Worm (Caenorhabditis elegans) whole organism, L4 larva: ENCODE data around the gene R09E12.9.
A peak's percentile ranks its signal among the peaks of the same experiment; 100 is the strongest.

ENCODE experiments used
- R02D3.7 ChIP-seq: fragments of 150-350 bp; sonication (generic microtip); optimal IDR thresholded peaks from 3 replicates; lab custom pipeline; 2014; ENCODE audit warnings: missing biosample characterization, missing genetic modification characterization
- Y48G9A.11 ChIP-seq: fragments of 200-800 bp; sonication (Bioruptor generic); IDR thresholded peaks from 2 replicates; pipeline ENCODE4 v1.3.6; 2022; ENCODE audit warnings: missing genetic modification reagents, missing genetic modification characterization, missing compliant biosample characterization
- aha-1 ChIP-seq: fragments of 150-350 bp; peaks from one replicate; lab custom pipeline; 2014; ENCODE audit warnings: missing biosample characterization, missing genetic modification characterization
- attf-4 ChIP-seq: sonication (generic microtip); optimal IDR thresholded peaks from 3 replicates; lab custom pipeline; 2017; ENCODE audit warnings: missing biosample characterization, missing genetic modification characterization
- ces-1 ChIP-seq: fragments of 150-350 bp; sonication (generic microtip); optimal IDR thresholded peaks from 4 replicates; lab custom pipeline; 2014; ENCODE audit warnings: missing biosample characterization, missing genetic modification reagents, missing genetic modification characterization
- ctbp-1 ChIP-seq: fragments of 200-800 bp; sonication (Bioruptor generic); IDR thresholded peaks from 2 replicates; pipeline ENCODE4 v1.3.6; 2022; ENCODE audit warnings: missing genetic modification reagents, missing genetic modification characterization, missing compliant biosample characterization
- daf-16 ChIP-seq, 3 experiments: sonication (generic microtip); optimal IDR thresholded peaks; 2 replicates each; lab custom pipeline; 2016 to 2017; ENCODE audit warnings: missing genetic modification characterization in 3 of 3, missing genetic modification reagents in 3 of 3, mild to moderate bottlenecking in 2 of 3, missing compliant biosample characterization in 2 of 3, missing biosample characterization in 1 of 3, moderate library complexity in 1 of 3
- daf-8 ChIP-seq: fragments of 200-800 bp; sonication (Bioruptor generic); IDR thresholded peaks from 2 replicates; pipeline ENCODE4 v1.3.6; 2022; ENCODE audit warnings: missing genetic modification characterization, missing compliant biosample characterization
- dmd-6 ChIP-seq: fragments of 200-800 bp; sonication (Bioruptor generic); IDR thresholded peaks from 2 replicates; pipeline ENCODE4 v1.3.6; 2022; ENCODE audit warnings: missing genetic modification reagents, missing genetic modification characterization, missing compliant biosample characterization
- dmd-8 ChIP-seq: fragments of 200-800 bp; sonication (Bioruptor generic); IDR thresholded peaks from 2 replicates; pipeline ENCODE4 v1.3.6; 2022; ENCODE audit warnings: missing genetic modification characterization, missing compliant biosample characterization
- dmd-9 ChIP-seq: fragments of 200-800 bp; sonication (Bioruptor generic); IDR thresholded peaks from 2 replicates; pipeline ENCODE4 v1.3.6; 2022; ENCODE audit warnings: missing genetic modification reagents, missing genetic modification characterization, missing compliant biosample characterization
- fkh-10 ChIP-seq: fragments of 150-350 bp; optimal IDR thresholded peaks from 2 replicates; lab custom pipeline; 2014; ENCODE audit warnings: missing biosample characterization, missing genetic modification reagents, missing genetic modification characterization
- hlh-11 ChIP-seq: fragments of 200-800 bp; sonication (Bioruptor generic); optimal IDR thresholded peaks from 2 replicates; lab custom pipeline; 2018; ENCODE audit warnings: mild to moderate bottlenecking, missing genetic modification characterization, missing compliant biosample characterization
- hmg-1.1 ChIP-seq: fragments of 200-800 bp; sonication (Bioruptor generic); IDR thresholded peaks from 2 replicates; pipeline ENCODE4 v1.3.6; 2022; ENCODE audit warnings: missing genetic modification reagents, missing genetic modification characterization, missing compliant biosample characterization
- lim-7 ChIP-seq: fragments of 200-800 bp; sonication (Bioruptor generic); IDR thresholded peaks from 2 replicates; pipeline ENCODE4 v1.3.6; 2022; ENCODE audit warnings: missing genetic modification characterization, missing compliant biosample characterization
- lin-15B ChIP-seq: fragments of 150-350 bp; sonication (generic microtip); optimal IDR thresholded peaks from 3 replicates; lab custom pipeline; 2014; ENCODE audit warnings: missing biosample characterization, missing genetic modification characterization
- lir-3 ChIP-seq: sonication (generic microtip); optimal IDR thresholded peaks from 2 replicates; lab custom pipeline; 2016; ENCODE audit warnings: mild to moderate bottlenecking, missing genetic modification characterization, missing compliant biosample characterization
- lsy-2 ChIP-seq, 2 experiments: fragments of 150-350 bp in 1 of 2; sonication (generic microtip) in 1 of 2; optimal IDR thresholded peaks; 2 replicates each; lab custom pipeline; 2014 to 2017; ENCODE audit warnings: missing biosample characterization in 2 of 2, missing genetic modification characterization in 2 of 2
- mep-1 ChIP-seq: fragments of 150-350 bp; sonication (generic microtip); optimal IDR thresholded peaks from 3 replicates; lab custom pipeline; 2014; ENCODE audit warnings: missing biosample characterization, missing genetic modification characterization
- mes-2 ChIP-seq: sonication (generic microtip); optimal IDR thresholded peaks from 2 replicates; lab custom pipeline; 2016; ENCODE audit warnings: missing genotype, mild to moderate bottlenecking, missing genetic modification characterization, missing compliant biosample characterization; ENCODE audit not compliant: poor library complexity, severe bottlenecking
- nhr-237 ChIP-seq: sonication (generic microtip); optimal IDR thresholded peaks from 2 replicates; lab custom pipeline; 2017; ENCODE audit warnings: missing biosample characterization, missing genetic modification characterization
- nhr-25 ChIP-seq: sonication (generic microtip); optimal IDR thresholded peaks from 2 replicates; lab custom pipeline; 2017; ENCODE audit warnings: missing genetic modification characterization, mild to moderate bottlenecking, missing compliant biosample characterization, antibody characterized with exemption, moderate library complexity, borderline replicate concordance; ENCODE audit not compliant: insufficient read depth
- nhr-76 ChIP-seq: fragments of 150-350 bp; optimal IDR thresholded peaks from 2 replicates; lab custom pipeline; 2014; ENCODE audit warnings: missing biosample characterization, missing genetic modification characterization
- nhr-77 ChIP-seq: fragments of 150-350 bp; optimal IDR thresholded peaks from 2 replicates; lab custom pipeline; 2014; ENCODE audit warnings: missing biosample characterization, missing genetic modification characterization
- rbr-2 ChIP-seq: sonication (generic microtip); optimal IDR thresholded peaks from 2 replicates; lab custom pipeline; 2016; ENCODE audit warnings: missing genotype, missing genetic modification characterization, missing compliant biosample characterization
- sdz-12 ChIP-seq: fragments of 200-800 bp; sonication (Bioruptor generic); optimal IDR thresholded peaks from 2 replicates; lab custom pipeline; 2018; ENCODE audit warnings: mild to moderate bottlenecking, missing genetic modification characterization, missing compliant biosample characterization
- set-16 ChIP-seq: fragments of 200-800 bp; sonication (Bioruptor generic); IDR thresholded peaks from 2 replicates; pipeline ENCODE4 v1.3.6; 2022; ENCODE audit warnings: missing genetic modification reagents, missing genetic modification characterization, missing compliant biosample characterization
- tra-1 ChIP-seq: fragments of 200-800 bp; sonication (Bioruptor generic); IDR thresholded peaks from 2 replicates; pipeline ENCODE4 v1.3.6; 2022; ENCODE audit warnings: missing genetic modification reagents, missing genetic modification characterization, missing compliant biosample characterization
- unc-62 ChIP-seq, 3 experiments: fragments of 150-350 bp in 1 of 3; sonication (generic microtip); optimal IDR thresholded peaks in 2 of 3; peaks in 1 of 3; 1 replicate in 1 of 3; 2 replicates in 2 of 3; lab custom pipeline; 2014 to 2017; ENCODE audit warnings: missing biosample characterization in 3 of 3, missing genetic modification characterization in 3 of 3, missing genetic modification reagents in 3 of 3, missing genotype in 1 of 3
- zfp-2 ChIP-seq: sonication (generic microtip); optimal IDR thresholded peaks from 2 replicates; lab custom pipeline; 2016; ENCODE audit warnings: mild to moderate bottlenecking, missing genetic modification characterization, missing compliant biosample characterization
- zip-11 ChIP-seq: fragments of 200-800 bp; sonication (Bioruptor generic); IDR thresholded peaks from 2 replicates; pipeline ENCODE4 v1.3.6; 2022; ENCODE audit warnings: missing genetic modification characterization, missing compliant biosample characterization
- zip-2 ChIP-seq: fragments of 150-350 bp; optimal IDR thresholded peaks from 2 replicates; lab custom pipeline; 2014; ENCODE audit warnings: missing biosample characterization, missing genetic modification characterization

The R09E12.9 gene

ce11 chrV:802726-803125 lies 25.3 kb downstream of the R09E12.9 start:
- peak; percentile 96 for TF ChIP-seq aha-1 (tag; lab: Kevin White, UChicago)
- TF ChIP-seq daf-16 (GFP tag; optimal IDR thresholded peaks at IDR 0.05; lab: Kevin White, UChicago), result no peak
- TF ChIP-seq daf-16 (tag; optimal IDR thresholded peaks at IDR 0.05; lab: Kevin White, UChicago), result no peak
- TF ChIP-seq, all 104 proteins: peak for 1

DNA sequence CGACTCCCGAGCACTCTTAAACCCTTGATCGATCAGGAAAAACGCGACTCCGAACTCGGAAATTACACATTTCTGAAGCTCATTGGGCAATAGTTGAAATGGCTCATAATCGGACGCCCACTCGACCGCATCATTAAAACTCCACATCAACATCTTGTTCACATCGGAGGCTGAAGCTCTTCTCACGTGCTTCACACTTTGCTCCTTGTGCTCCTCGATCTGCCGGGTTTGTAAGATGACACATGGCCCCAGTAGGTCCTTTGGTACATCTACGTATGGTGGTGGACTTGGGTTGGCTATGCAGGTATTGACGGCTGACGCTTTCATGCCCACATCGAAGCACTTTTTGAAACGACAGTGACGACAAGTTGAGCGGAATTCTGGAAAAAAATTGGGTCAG lies 26.1 kb downstream of the R09E12.9 start:
- TF ChIP-seq hmg-1.1 (GFP tag; lab: Robert Waterston, UW), result no peak
- no peak for TF ChIP-seq zip-2 (tag; lab: Kevin White, UChicago)
- no peak for TF ChIP-seq dmd-6 (GFP tag; lab: Robert Waterston, UW)
- TF ChIP-seq nhr-77, result no peak
- TF ChIP-seq aha-1 (tag; lab: Kevin White, UChicago), result peak; percentile 92
- no peak for TF ChIP-seq attf-4 (tag; lab: Kevin White, UChicago)
- TF ChIP-seq set-16, result no peak
- TF ChIP-seq sdz-12 (GFP tag; lab: Kevin White, UChicago), result no peak
- TF ChIP-seq, all 104 proteins: peak for 1

- peak in 1 of 2 experiments; percentile 91 for TF ChIP-seq unc-62 (GFP tag; optimal IDR thresholded peaks at IDR 0.05 in 1 of 2; lab: Kevin White, UChicago)
- TF ChIP-seq unc-62 (tag; optimal IDR thresholded peaks at IDR 0.05; lab: Kevin White, UChicago), result no peak
- TF ChIP-seq lsy-2 (tag; optimal IDR thresholded peaks at IDR 0.05; lab: Kevin White, UChicago), result no peak
- no peak for TF ChIP-seq hlh-11 (tag; lab: Kevin White, UChicago)
- TF ChIP-seq aha-1 (tag; lab: Kevin White, UChicago), result peak; percentile 66
- TF ChIP-seq, all 104 proteins: peak for 2
Measured at ce11 chrV:804485-804884, 27.1 kb downstream of the R09E12.9 start, which contains the start of gene nhr-270. Gene nhr-270, minus strand, starts transcription at chrV:804741.

DNA sequence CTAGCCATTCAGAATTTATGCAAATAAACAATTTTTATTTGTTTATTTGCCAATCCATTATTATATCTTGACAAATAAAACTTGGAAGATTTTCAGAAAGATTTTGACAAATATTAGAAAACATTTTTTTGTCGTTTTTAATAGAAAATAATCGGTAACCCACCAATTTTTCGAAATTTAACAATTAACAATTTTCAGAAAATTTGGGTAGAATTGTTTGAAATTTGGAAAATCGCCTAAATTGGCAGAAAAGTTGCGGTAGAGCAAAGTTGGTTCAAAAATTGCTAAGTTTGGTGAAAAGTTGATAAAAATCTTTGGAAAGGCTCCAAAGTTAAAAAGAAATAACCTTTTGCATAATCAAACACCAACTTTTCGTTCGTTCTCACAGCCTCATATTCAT lies 30.9 kb downstream of the R09E12.9 start:
- TF ChIP-seq unc-62 (GFP tag; optimal IDR thresholded peaks at IDR 0.05 in 1 of 2; lab: Kevin White, UChicago) (peak in 1 of 2 experiments; percentile 90), unc-62 (tag; optimal IDR thresholded peaks at IDR 0.05; lab: Kevin White, UChicago) (no peak), dmd-8 (GFP tag; lab: Robert Waterston, UW) (no peak)

ce11 chrV:810281-810862 lies 33.0 kb downstream of the R09E12.9 start, which contains the start of gene R13D11.4:
Gene R13D11.4, plus strand, starts transcription at chrV:810812.
- TF ChIP-seq lim-7 (no peak), nhr-237 (tag; lab: Kevin White, UChicago) (no peak), lin-15B (no peak), zip-11 (GFP tag; lab: Robert Waterston, UW) (no peak), ces-1 (peak; percentile 29), daf-8 (GFP tag; lab: Robert Waterston, UW) (no peak), mep-1 (tag; lab: Kevin White, UChicago) (no peak), dmd-9 (GFP tag; lab: Robert Waterston, UW) (no peak), zfp-2 (tag; lab: Kevin White, UChicago) (no peak), rbr-2 (tag; lab: Kevin White, UChicago) (peak; percentile 25), mes-2 (no peak), fkh-10 (GFP tag; lab: Kevin White, UChicago) (peak; percentile 27), zip-2 (tag; lab: Kevin White, UChicago) (no peak), Y48G9A.11 (no peak), ctbp-1 (0 out of 2 replicates have a peak, but pooled peaks have one; percentile 29)

DNA sequence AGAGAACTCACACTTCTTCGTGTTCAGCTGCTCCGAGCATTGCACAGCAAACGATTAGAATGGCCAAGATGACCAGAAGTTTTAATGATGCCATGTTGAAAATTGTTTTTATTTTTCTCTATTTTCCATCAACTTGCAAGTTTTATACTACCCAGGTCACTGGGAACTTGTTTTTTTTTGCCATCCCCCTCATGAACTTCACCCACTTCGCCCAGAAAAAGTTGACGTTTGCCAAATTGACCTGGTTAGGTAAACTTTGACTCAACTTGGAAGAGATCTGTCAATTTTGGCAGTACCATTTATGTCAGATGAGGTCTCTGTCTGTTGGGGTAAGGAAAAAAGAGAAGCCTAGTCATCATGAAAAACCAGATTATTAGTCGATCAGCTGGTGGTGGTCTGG lies 35.7 kb downstream of the R09E12.9 start, which contains the start of gene R13D11.10:
Gene R13D11.10, minus strand, starts transcription at position 101 of the 400 bp plus-strand sequence.
- no peak for TF ChIP-seq lir-3 (tag; lab: Kevin White, UChicago)
- no peak for TF ChIP-seq tra-1 (GFP tag; lab: Robert Waterston, UW)
- TF ChIP-seq nhr-76 (tag; lab: Kevin White, UChicago), result no peak
- no peak for TF ChIP-seq nhr-25 (tag; lab: Kevin White, UChicago)
- TF ChIP-seq R02D3.7 (tag; lab: Kevin White, UChicago), result no peak
- no peak for TF ChIP-seq zip-11 (GFP tag; lab: Robert Waterston, UW)
- TF ChIP-seq ces-1, result no peak
